Fruit fly (Drosophila melanogaster) whole organism, pupa: ENCODE measurements around the gene Rtnl1.

Experiments
- CG14655 ChIP-seq: fragments of 200-800 bp; sonication (Bioruptor generic); optimal IDR thresholded peaks from 3 replicates; lab custom pipeline; 2017; ENCODE audit warnings: mild to moderate bottlenecking, missing biosample characterization, missing genetic modification reagents, missing genetic modification characterization
- CG15710 ChIP-seq: fragments of 200-800 bp; sonication (Bioruptor generic); optimal IDR thresholded peaks from 2 replicates; lab custom pipeline; 2018; ENCODE audit warnings: missing biosample characterization, mild to moderate bottlenecking, missing genetic modification characterization, moderate library complexity
- CG32121 ChIP-seq: fragments of 200-800 bp; sonication (Bioruptor generic); IDR thresholded peaks from 2 replicates; pipeline ENCODE4 v1.3.6; 2022; ENCODE audit warnings: missing biosample characterization, missing genetic modification characterization
- CG4496 ChIP-seq: fragments of 200-800 bp; sonication (Bioruptor generic); IDR thresholded peaks from 3 replicates; pipeline ENCODE4 v1.3.6; 2022; ENCODE audit warnings: missing biosample characterization, missing genetic modification characterization
- CG8159 ChIP-seq: fragments of 200-800 bp; sonication (Bioruptor generic); optimal IDR thresholded peaks from 3 replicates; lab custom pipeline; 2018; ENCODE audit warnings: missing biosample characterization, mild to moderate bottlenecking, missing genetic modification characterization, moderate library complexity
- CG8301 ChIP-seq: fragments of 200-800 bp; sonication (Bioruptor generic); optimal IDR thresholded peaks from 2 replicates; lab custom pipeline; 2018; ENCODE audit warnings: missing biosample characterization, mild to moderate bottlenecking, missing genetic modification characterization
- CG9948 ChIP-seq: fragments of 200-800 bp; sonication (Bioruptor generic); optimal IDR thresholded peaks from 2 replicates; lab custom pipeline; 2018; ENCODE audit warnings: missing biosample characterization, mild to moderate bottlenecking, missing genetic modification characterization, moderate library complexity
- EcR ChIP-seq: fragments of 200-800 bp; sonication (Bioruptor generic); optimal IDR thresholded peaks from 3 replicates; lab custom pipeline; 2019; ENCODE audit warnings: missing biosample characterization, missing genetic modification characterization, mild to moderate bottlenecking, moderate library complexity, missing genetic modification reagents
- Pif1B ChIP-seq: fragments of 200-800 bp; sonication (Bioruptor generic); optimal IDR thresholded peaks from 3 replicates; lab custom pipeline; 2016; ENCODE audit warnings: missing biosample characterization, missing genetic modification characterization
- Snoo ChIP-seq: fragments of 200-800 bp; sonication (Bioruptor generic); optimal IDR thresholded peaks from 3 replicates; lab custom pipeline; 2017; ENCODE audit warnings: missing biosample characterization, mild to moderate bottlenecking, missing genetic modification characterization, inconsistent platforms
- fd96Ca ChIP-seq: fragments of 200-800 bp; sonication (Bioruptor generic); IDR thresholded peaks from 3 replicates; pipeline ENCODE4 v1.3.6; 2022; ENCODE audit warnings: missing biosample characterization, missing genetic modification characterization
- gl ChIP-seq: fragments of 200-800 bp; sonication (Bioruptor generic); optimal IDR thresholded peaks from 2 replicates; lab custom pipeline; 2018; ENCODE audit warnings: missing biosample characterization, mild to moderate bottlenecking, missing genetic modification characterization
- rn ChIP-seq: fragments of 200-800 bp; sonication (Bioruptor generic); IDR thresholded peaks from 2 replicates; pipeline ENCODE4 v1.3.6; 2022; ENCODE audit warnings: missing biosample characterization, missing genetic modification characterization

dm6 chr2L:4967511-4967910 lies 42.0 kb downstream of the Rtnl1 start, which contains the start of gene eIF3i:
- TF ChIP-seq EcR (no peak), CG8301 (no peak), CG8159 (tag; lab: Kevin White, UChicago) (no peak), gl (tag; lab: Kevin White, UChicago) (no peak), Pif1B (GFP tag; lab: Kevin White, UChicago) (no peak), CG15710 (tag; lab: Kevin White, UChicago) (no peak), Snoo (tag; lab: Kevin White, UChicago) (no peak), CG14655 (no peak), CG9948 (tag; lab: Kevin White, UChicago) (no peak), CG4496 (GFP tag; lab: Robert Waterston, UW) (no peak), CG32121 (GFP tag; lab: Robert Waterston, UW) (no peak), rn (no peak), fd96Ca (GFP tag; lab: Robert Waterston, UW) (no peak)
